Fruit fly (Drosophila melanogaster) whole organism, embryonic: Measurements from ENCODE around the gene CG6607.
A peak's percentile ranks its signal among the peaks of the same experiment; 100 is the strongest.

Source experiments
- Atf3 ChIP-seq: fragments of 200-800 bp; sonication (Bioruptor generic); optimal IDR thresholded peaks from 3 replicates; lab custom pipeline; 2016; ENCODE audit warnings: missing biosample characterization, missing genetic modification characterization
- Blimp-1 ChIP-seq: fragments of 200-800 bp; sonication (Bioruptor generic); optimal IDR thresholded peaks from 3 replicates; lab custom pipeline; 2018; ENCODE audit warnings: missing biosample characterization, missing genetic modification characterization, mild to moderate bottlenecking, moderate library complexity, missing genetic modification reagents
- BtbVII ChIP-seq: fragments of 200-800 bp; sonication (Bioruptor generic); optimal IDR thresholded peaks from 3 replicates; lab custom pipeline; 2017; ENCODE audit warnings: missing biosample characterization, mild to moderate bottlenecking, missing genetic modification characterization
- CG12769 ChIP-seq: fragments of 200-800 bp; sonication (Bioruptor generic); optimal IDR thresholded peaks from 2 replicates; lab custom pipeline; 2019; ENCODE audit warnings: missing biosample characterization, mild to moderate bottlenecking, missing genetic modification characterization, moderate library complexity
- CG13424 ChIP-seq: fragments of 200-800 bp; sonication (Bioruptor generic); optimal IDR thresholded peaks from 2 replicates; lab custom pipeline; 2019; ENCODE audit warnings: missing biosample characterization, mild to moderate bottlenecking, missing genetic modification characterization, moderate library complexity
- CG14441 ChIP-seq: fragments of 200-800 bp; sonication (Bioruptor generic); IDR thresholded peaks from 2 replicates; pipeline ENCODE4 v1.3.6; 2022; ENCODE audit warnings: missing biosample characterization, missing genetic modification characterization
- CG15073 ChIP-seq: fragments of 200-800 bp; sonication (Bioruptor generic); optimal IDR thresholded peaks from 2 replicates; lab custom pipeline; 2016; ENCODE audit warnings: missing biosample characterization, missing genetic modification characterization
- CG16779 ChIP-seq: fragments of 200-800 bp; sonication (Bioruptor generic); IDR thresholded peaks from 2 replicates; pipeline ENCODE4 v1.3.6; 2022; ENCODE audit warnings: missing biosample characterization, missing genetic modification characterization
- CG16863 ChIP-seq: fragments of 200-800 bp; sonication (Bioruptor generic); optimal IDR thresholded peaks from 3 replicates; lab custom pipeline; 2016; ENCODE audit warnings: missing biosample characterization, missing genetic modification characterization
- CG2199 ChIP-seq: fragments of 200-800 bp; sonication (Bioruptor generic); IDR thresholded peaks from 3 replicates; pipeline ENCODE4 v1.3.6; 2022; ENCODE audit warnings: missing biosample characterization, missing genetic modification characterization
- CG32772 ChIP-seq: fragments of 200-800 bp; sonication (Bioruptor generic); IDR thresholded peaks from 2 replicates; pipeline ENCODE4 v1.3.6; 2022; ENCODE audit warnings: missing biosample characterization, missing genetic modification characterization
- CG33557 ChIP-seq: fragments of 200-800 bp; sonication (Bioruptor generic); optimal IDR thresholded peaks from 2 replicates; lab custom pipeline; 2019; ENCODE audit warnings: missing biosample characterization, mild to moderate bottlenecking, missing genetic modification characterization, moderate library complexity
- CG3838 ChIP-seq: fragments of 200-800 bp; sonication (Bioruptor generic); optimal IDR thresholded peaks from 3 replicates; lab custom pipeline; 2016; ENCODE audit warnings: missing biosample characterization, missing genetic modification characterization
- CG42726 ChIP-seq: fragments of 200-800 bp; sonication (Bioruptor generic); IDR thresholded peaks from 2 replicates; pipeline ENCODE4 v1.3.6; 2022; ENCODE audit warnings: missing biosample characterization, missing genetic modification characterization; ENCODE audit not compliant: partially characterized antibody
- CG4424 ChIP-seq: fragments of 200-800 bp; sonication (Bioruptor generic); optimal IDR thresholded peaks from 3 replicates; lab custom pipeline; 2016; ENCODE audit warnings: missing biosample characterization, missing genetic modification characterization
- CG5180 ChIP-seq: fragments of 200-800 bp; sonication (Bioruptor generic); optimal IDR thresholded peaks from 3 replicates; lab custom pipeline; 2017; ENCODE audit warnings: missing biosample characterization, missing genetic modification characterization, mild to moderate bottlenecking, moderate library complexity, missing genetic modification reagents
- CG5953 ChIP-seq: fragments of 200-800 bp; sonication (Bioruptor generic); IDR thresholded peaks from 2 replicates; pipeline ENCODE4 v1.3.6; 2022; ENCODE audit warnings: missing biosample characterization, missing genetic modification characterization
- CG6689 ChIP-seq: fragments of 200-800 bp; sonication (Bioruptor generic); IDR thresholded peaks from 2 replicates; pipeline ENCODE4 v1.3.6; 2022; ENCODE audit warnings: missing biosample characterization, missing genetic modification characterization
- CG6854 ChIP-seq: fragments of 200-800 bp; sonication (Bioruptor generic); optimal IDR thresholded peaks from 3 replicates; lab custom pipeline; 2017; ENCODE audit warnings: missing biosample characterization, mild to moderate bottlenecking, missing genetic modification characterization
- CG7928 ChIP-seq: fragments of 200-800 bp; sonication (Bioruptor generic); optimal IDR thresholded peaks from 2 replicates; lab custom pipeline; 2017; ENCODE audit warnings: missing biosample characterization, mild to moderate bottlenecking, missing genetic modification characterization
- CG8944 ChIP-seq: fragments of 200-800 bp; sonication (Bioruptor generic); optimal IDR thresholded peaks from 3 replicates; lab custom pipeline; 2016; ENCODE audit warnings: missing biosample characterization, missing genetic modification characterization
- CHES-1-like ChIP-seq: fragments of 200-800 bp; sonication (Bioruptor generic); optimal IDR thresholded peaks from 2 replicates; lab custom pipeline; 2016; ENCODE audit warnings: missing biosample characterization, missing genetic modification characterization
- Chrac-16 ChIP-seq: fragments of 200-800 bp; sonication (Bioruptor generic); optimal IDR thresholded peaks from 3 replicates; lab custom pipeline; 2016; ENCODE audit warnings: missing biosample characterization, missing genetic modification characterization
- Dll ChIP-seq: fragments of 200-800 bp; sonication (Bioruptor generic); IDR thresholded peaks from 4 replicates; pipeline ENCODE4 v1.3.6; 2022; ENCODE audit warnings: missing biosample characterization, missing genetic modification characterization; ENCODE audit not compliant: partially characterized antibody
- Fer2 ChIP-seq: fragments of 200-800 bp; sonication (Bioruptor generic); optimal IDR thresholded peaks from 2 replicates; lab custom pipeline; 2018; ENCODE audit warnings: missing biosample characterization, mild to moderate bottlenecking, missing genetic modification characterization, moderate library complexity
- HHEX ChIP-seq: fragments of 200-800 bp; sonication (Bioruptor generic); optimal IDR thresholded peaks from 3 replicates; lab custom pipeline; 2017; ENCODE audit warnings: missing biosample characterization, mild to moderate bottlenecking, missing genetic modification characterization, missing genetic modification reagents
- Lhr ChIP-seq: fragments of 200-800 bp; sonication (Bioruptor generic); optimal IDR thresholded peaks from 3 replicates; lab custom pipeline; 2017; ENCODE audit warnings: mild to moderate bottlenecking, missing biosample characterization, missing genetic modification reagents, missing genetic modification characterization
- NfI ChIP-seq: fragments of 200-800 bp; sonication (Bioruptor generic); optimal IDR thresholded peaks from 3 replicates; lab custom pipeline; 2018; ENCODE audit warnings: missing biosample characterization, mild to moderate bottlenecking, missing genetic modification characterization, moderate library complexity
- Optix ChIP-seq: fragments of 200-800 bp; sonication (Bioruptor generic); IDR thresholded peaks from 3 replicates; pipeline ENCODE4 v1.3.6; 2022; ENCODE audit warnings: missing biosample characterization, missing genetic modification characterization
- ara ChIP-seq: fragments of 200-800 bp; sonication (Bioruptor generic); IDR thresholded peaks from 2 replicates; pipeline ENCODE4 v1.3.6; 2022; ENCODE audit warnings: missing biosample characterization, missing genetic modification characterization
- chm ChIP-seq: fragments of 200-800 bp; sonication (Bioruptor generic); IDR thresholded peaks from 2 replicates; pipeline ENCODE4 v1.3.6; 2022; ENCODE audit warnings: missing biosample characterization, missing genetic modification characterization
- crol ChIP-seq: fragments of 200-800 bp; sonication (Bioruptor generic); IDR thresholded peaks from 2 replicates; pipeline ENCODE4 v1.3.6; 2022; ENCODE audit warnings: missing biosample characterization, missing genetic modification characterization
- da ChIP-seq: fragments of 200-800 bp; sonication (Bioruptor generic); optimal IDR thresholded peaks from 2 replicates; lab custom pipeline; 2016; ENCODE audit warnings: missing biosample characterization, missing genetic modification characterization
- dan ChIP-seq: fragments of 200-800 bp; sonication (Bioruptor generic); IDR thresholded peaks from 2 replicates; pipeline ENCODE4 v1.3.6; 2022; ENCODE audit warnings: missing biosample characterization, missing genetic modification characterization
- dm ChIP-seq: fragments of 200-800 bp; sonication (Bioruptor generic); optimal IDR thresholded peaks from 3 replicates; lab custom pipeline; 2016; ENCODE audit warnings: missing biosample characterization, missing genetic modification characterization
- fd96Cb ChIP-seq: fragments of 200-800 bp; sonication (Bioruptor generic); optimal IDR thresholded peaks from 2 replicates; lab custom pipeline; 2018; ENCODE audit warnings: missing biosample characterization, mild to moderate bottlenecking, missing genetic modification characterization, moderate library complexity
- fru ChIP-seq: fragments of >200 bp; optimal IDR thresholded peaks from 2 replicates; lab custom pipeline; 2017
- gcm ChIP-seq: fragments of 200-800 bp; sonication (Bioruptor generic); optimal IDR thresholded peaks from 2 replicates; lab custom pipeline; 2019; ENCODE audit warnings: missing biosample characterization, mild to moderate bottlenecking, missing genetic modification characterization, moderate library complexity
- hbn ChIP-seq: fragments of 200-800 bp; sonication (Bioruptor generic); IDR thresholded peaks from 2 replicates; pipeline ENCODE4 v1.3.6; 2022; ENCODE audit warnings: missing biosample characterization, missing genetic modification characterization; ENCODE audit not compliant: partially characterized antibody
- lola ChIP-seq, 3 experiments: fragments of >200 bp in 2 of 3; fragments of 200-800 bp in 1 of 3; sonication (Bioruptor generic) in 1 of 3; optimal IDR thresholded peaks; 2 replicates each; lab custom pipeline; 2017 to 2019; ENCODE audit warnings: missing biosample characterization in 3 of 3, missing genetic modification characterization in 3 of 3, mild to moderate bottlenecking in 1 of 3, moderate library complexity in 1 of 3
- nerfin-2 ChIP-seq: fragments of 200-800 bp; sonication (Bioruptor generic); IDR thresholded peaks from 2 replicates; pipeline ENCODE4 v1.3.6; 2022; ENCODE audit warnings: missing biosample characterization, missing genetic modification characterization; ENCODE audit not compliant: partially characterized antibody
- nom ChIP-seq: fragments of 200-800 bp; sonication (Bioruptor generic); optimal IDR thresholded peaks from 2 replicates; lab custom pipeline; 2017; ENCODE audit warnings: missing biosample characterization, missing genetic modification characterization, mild to moderate bottlenecking, moderate library complexity, missing genetic modification reagents
- peb ChIP-seq: fragments of 200-800 bp; sonication (Bioruptor generic); IDR thresholded peaks from 2 replicates; pipeline ENCODE4 v1.3.6; 2022; ENCODE audit warnings: missing biosample characterization, missing genetic modification characterization
- pnt ChIP-seq: fragments of 200-800 bp; sonication (Bioruptor generic); optimal IDR thresholded peaks from 3 replicates; lab custom pipeline; 2016; ENCODE audit warnings: missing biosample characterization, missing genetic modification characterization
- run ChIP-seq: fragments of 200-800 bp; sonication (Bioruptor generic); optimal IDR thresholded peaks from 3 replicates; lab custom pipeline; 2018; ENCODE audit warnings: missing biosample characterization, mild to moderate bottlenecking, missing genetic modification characterization
- scrt ChIP-seq: fragments of 200-800 bp; sonication (Bioruptor generic); optimal IDR thresholded peaks from 2 replicates; lab custom pipeline; 2018; ENCODE audit warnings: missing biosample characterization, mild to moderate bottlenecking, missing genetic modification characterization, moderate library complexity
- sisA ChIP-seq: fragments of 200-800 bp; sonication (Bioruptor generic); IDR thresholded peaks from 2 replicates; pipeline ENCODE4 v1.3.6; 2022; ENCODE audit warnings: missing biosample characterization, missing genetic modification characterization
- stwl ChIP-seq: fragments of 200-800 bp; sonication (Bioruptor generic); optimal IDR thresholded peaks from 3 replicates; lab custom pipeline; 2018; ENCODE audit warnings: missing biosample characterization, mild to moderate bottlenecking, missing genetic modification characterization, moderate library complexity
- tx ChIP-seq: fragments of 200-800 bp; sonication (Bioruptor generic); optimal IDR thresholded peaks from 2 replicates; lab custom pipeline; 2016; ENCODE audit warnings: missing biosample characterization, missing genetic modification characterization
- zfh1 ChIP-seq: fragments of 200-800 bp; sonication (Bioruptor generic); IDR thresholded peaks from 3 replicates; pipeline ENCODE4 v1.3.6; 2022; ENCODE audit warnings: missing biosample characterization, missing genetic modification characterization
- zfh2 ChIP-seq: fragments of 200-800 bp; sonication (Bioruptor generic); optimal IDR thresholded peaks from 2 replicates; lab custom pipeline; 2016; ENCODE audit warnings: missing biosample characterization, missing genetic modification characterization

The CG6607 gene

dm6 chr3R:24544388-24544787 lies 16.5 kb downstream of the CG6607 start, which contains the start of gene Esyt2 (continued):
- TF ChIP-seq fd96Cb (tag; lab: Kevin White, UChicago) (peak; percentile 3), Chrac-16 (no peak), CG6854 (GFP tag; lab: Kevin White, UChicago) (peak; percentile 48), Optix (0 out of 3 replicates have a peak, but pooled peaks have one; percentile 30), CG6689 (GFP tag; lab: Robert Waterston, UW) (peak; percentile 39; the same call in 1 of the 2 replicates), Blimp-1 (GFP tag; lab: Kevin White, UChicago) (peak; percentile 27), Dll (GFP tag; lab: Robert Waterston, UW) (no peak), Atf3 (GFP tag; lab: Kevin White, UChicago) (no peak), CG5953 (GFP tag; lab: Robert Waterston, UW) (0 out of 2 replicates have a peak, but pooled peaks have one; percentile 22), CHES-1-like (no peak), da (GFP tag; lab: Kevin White, UChicago) (no peak), CG13424 (peak; percentile 4), run (peak; percentile 52), CG16779 (GFP tag; lab: Robert Waterston, UW) (0 out of 2 replicates have a peak, but pooled peaks have one; percentile 7), CG15073 (GFP tag; lab: Kevin White, UChicago) (no peak), CG2199 (GFP tag; lab: Robert Waterston, UW) (no peak), HHEX (GFP tag; lab: Kevin White, UChicago) (peak; percentile 55), crol (GFP tag; lab: Robert Waterston, UW) (peak; percentile 55; the same call in 1 of the 2 replicates), CG7928 (GFP tag; lab: Kevin White, UChicago) (no peak), hbn (no peak), NfI (GFP tag; lab: Kevin White, UChicago) (no peak), Lhr (GFP tag; lab: Kevin White, UChicago) (no peak), scrt (peak; percentile 93), CG33557 (GFP tag; lab: Kevin White, UChicago) (no peak), CG42726 (GFP tag; lab: Robert Waterston, UW) (no peak), Fer2 (no peak), nerfin-2 (GFP tag; lab: Robert Waterston, UW) (no peak), ara (GFP tag; lab: Robert Waterston, UW) (no peak), tx (GFP tag; lab: Kevin White, UChicago) (no peak), dm (GFP tag; lab: Kevin White, UChicago) (no peak), chm (GFP tag; lab: Robert Waterston, UW) (no peak), CG5180 (GFP tag; lab: Kevin White, UChicago) (no peak), stwl (tag; lab: Kevin White, UChicago) (no peak), CG32772 (GFP tag; lab: Robert Waterston, UW) (peak; percentile 31; the same call in 1 of the 2 replicates), CG12769 (peak; percentile 37), nom (GFP tag; lab: Kevin White, UChicago) (no peak), peb (GFP tag; lab: Robert Waterston, UW) (no peak), BtbVII (GFP tag; lab: Kevin White, UChicago) (no peak), pnt (no peak), CG3838 (no peak), lola (GFP tag; optimal IDR thresholded peaks at IDR 0.05; lab: Kevin White, UChicago) (no peak), sisA (no peak), CG8944 (GFP tag; lab: Kevin White, UChicago) (no peak), zfh2 (GFP tag; lab: Kevin White, UChicago) (peak; percentile 34), CG16863 (GFP tag; lab: Kevin White, UChicago) (no peak), fru (lab: Kevin White, UChicago) (no peak), dan (GFP tag; lab: Robert Waterston, UW) (no peak), CG4424 (no peak), gcm (no peak), zfh1 (GFP tag; lab: Robert Waterston, UW) (peak; percentile 6; the same call in 1 of the 3 replicates), CG14441 (GFP tag; lab: Robert Waterston, UW) (peak; percentile 53)
